Worm (Caenorhabditis elegans) whole organism, L2 larva: ENCODE data around the gene ife-4.

ENCODE experiments used
- aly-2 ChIP-seq: fragments of 150-350 bp; optimal IDR thresholded peaks from 2 replicates; lab custom pipeline; 2014; ENCODE audit warnings: missing biosample characterization, missing genetic modification characterization
- ama-1 ChIP-seq: fragments of 150-350 bp; optimal IDR thresholded peaks from 2 replicates; lab custom pipeline; 2018; ENCODE audit warnings: inconsistent platforms
- lin-13 ChIP-seq: fragments of 150-350 bp; optimal IDR thresholded peaks from 2 replicates; lab custom pipeline; 2014; ENCODE audit warnings: missing biosample characterization, missing genetic modification reagents, missing genetic modification characterization
- lin-39 ChIP-seq: fragments of 150-350 bp; optimal IDR thresholded peaks from 2 replicates; lab custom pipeline; 2014; ENCODE audit warnings: missing biosample characterization, missing genetic modification reagents, missing genetic modification characterization
- lsy-2 ChIP-seq, 2 experiments: fragments of 150-350 bp in 1 of 2; sonication (generic microtip) in 1 of 2; optimal IDR thresholded peaks; 2 replicates each; lab custom pipeline; 2014 to 2017; ENCODE audit warnings: missing biosample characterization in 2 of 2, missing genetic modification characterization in 2 of 2
- mab-5 ChIP-seq: fragments of 150-350 bp; optimal IDR thresholded peaks from 2 replicates; lab custom pipeline; 2014; ENCODE audit warnings: missing biosample characterization, missing genetic modification characterization
- nhr-237 ChIP-seq: fragments of 150-350 bp; optimal IDR thresholded peaks from 2 replicates; lab custom pipeline; 2014; ENCODE audit warnings: missing biosample characterization, missing genetic modification characterization
- nhr-77 ChIP-seq: fragments of 150-350 bp; optimal IDR thresholded peaks from 2 replicates; lab custom pipeline; 2014; ENCODE audit warnings: missing biosample characterization, missing genetic modification characterization
- snpc-4 ChIP-seq: fragments of 150-350 bp; optimal IDR thresholded peaks from 2 replicates; lab custom pipeline; 2014; ENCODE audit warnings: missing biosample characterization, missing genetic modification characterization
- unc-39 ChIP-seq: fragments of 150-350 bp; optimal IDR thresholded peaks from 2 replicates; lab custom pipeline; 2014; ENCODE audit warnings: missing biosample characterization, missing genetic modification characterization
- ztf-4 ChIP-seq: fragments of 150-350 bp; optimal IDR thresholded peaks from 2 replicates; lab custom pipeline; 2014; ENCODE audit warnings: missing biosample characterization, missing genetic modification characterization

DNA sequence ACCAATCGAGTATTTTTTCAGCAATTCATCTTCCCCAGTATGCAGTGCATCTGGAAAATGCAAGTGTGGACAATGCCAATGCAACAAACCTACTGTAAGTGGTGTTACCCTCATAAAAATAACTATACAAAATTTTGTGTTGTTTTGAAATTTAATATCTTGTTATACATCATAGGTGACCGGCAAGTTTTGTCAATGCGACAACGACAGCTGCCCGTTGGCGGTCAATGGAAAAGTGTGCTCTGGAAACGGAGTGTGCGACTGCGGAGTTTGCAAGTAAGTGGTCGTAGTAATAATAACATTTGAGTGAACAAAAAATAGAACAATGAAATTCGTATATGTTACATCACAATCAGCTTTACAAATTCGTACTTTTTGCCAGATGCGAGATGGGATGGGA, 11.2 kb downstream of the ife-4 start:
- TF ChIP-seq lin-13 (GFP tag; lab: Kevin White, UChicago) (no peak), lsy-2 (tag; optimal IDR thresholded peaks at IDR 0.05; lab: Kevin White, UChicago) (no peak), nhr-237 (tag; lab: Kevin White, UChicago) (no peak), lin-39 (no peak), unc-39 (tag; lab: Kevin White, UChicago) (no peak), aly-2 (tag; lab: Kevin White, UChicago) (no peak), nhr-77 (tag; lab: Kevin White, UChicago) (no peak), snpc-4 (no peak), ama-1 (lab: Kevin White, UChicago) (no peak), mab-5 (tag; lab: Kevin White, UChicago) (no peak), ztf-4 (no peak)
